Fruit fly (Drosophila melanogaster) whole organism, pupa: ENCODE data around the gene tll.
A peak's percentile ranks its signal among the peaks of the same experiment; 100 is the strongest.

Experiments
- CG14655 ChIP-seq: fragments of 200-800 bp; sonication (Bioruptor generic); optimal IDR thresholded peaks from 3 replicates; lab custom pipeline; 2017; ENCODE audit warnings: mild to moderate bottlenecking, missing biosample characterization, missing genetic modification reagents, missing genetic modification characterization
- Ets98B ChIP-seq: fragments of 200-800 bp; sonication (Bioruptor generic); IDR thresholded peaks from 2 replicates; pipeline ENCODE4 v1.3.6; 2022; ENCODE audit warnings: missing biosample characterization, missing genetic modification characterization
- Pif1B ChIP-seq: fragments of 200-800 bp; sonication (Bioruptor generic); optimal IDR thresholded peaks from 3 replicates; lab custom pipeline; 2016; ENCODE audit warnings: missing biosample characterization, missing genetic modification characterization

- TF ChIP-seq Pif1B (GFP tag; lab: Kevin White, UChicago) (no peak), CG14655 (GFP tag; lab: Kevin White, UChicago) (no peak), Ets98B (GFP tag; lab: Robert Waterston, UW) (peak; percentile 19; the same call in 1 of the 2 replicates)
These were observed 24.6 kb upstream of the tll start, which contains the start of gene CG15544 for dm6 chr3R:30827544-30827943.
